Fruit fly (Drosophila melanogaster): ENCODE measurements around the gene Graf.

dm6 chrX:15783610-15784009 lies 23.1 kb upstream of the Graf start, which contains the start of gene Efhc1.1:
- TF ChIP-seq Myc (optimal IDR thresholded peaks at IDR 0.05) (no peak), ttk (optimal IDR thresholded peaks at IDR 0.05) (no peak), insv (optimal IDR thresholded peaks at IDR 0.05) (no peak), psq (optimal IDR thresholded peaks at IDR 0.05) (no peak), Sin3A (optimal IDR thresholded peaks at IDR 0.05) (no peak), h (optimal IDR thresholded peaks at IDR 0.05) (no peak)
